Worm (Caenorhabditis elegans) whole organism, early embryonic: Measurements from ENCODE around the gene C31E10.6.
A peak's percentile ranks its signal among the peaks of the same experiment; 100 is the strongest.

ENCODE experiments used
- B0310.2 ChIP-seq: sonication (generic microtip); optimal IDR thresholded peaks from 2 replicates; lab custom pipeline; 2016; ENCODE audit warnings: mild to moderate bottlenecking, missing genetic modification characterization, missing compliant biosample characterization
- F13C5.2 ChIP-seq: sonication (generic microtip); optimal IDR thresholded peaks from 2 replicates; lab custom pipeline; 2017; ENCODE audit warnings: mild to moderate bottlenecking, missing genetic modification characterization, inconsistent platforms, missing compliant biosample characterization
- aly-1 ChIP-seq: sonication (generic microtip); optimal IDR thresholded peaks from 2 replicates; lab custom pipeline; 2016; ENCODE audit warnings: missing genetic modification characterization, missing compliant biosample characterization
- ama-1 ChIP-seq: fragments of 150-350 bp; optimal IDR thresholded peaks from 2 replicates; lab custom pipeline; 2014
- ceh-13 ChIP-seq: fragments of 200-800 bp; sonication (Bioruptor generic); optimal IDR thresholded peaks from 2 replicates; lab custom pipeline; 2018; ENCODE audit warnings: mild to moderate bottlenecking, missing genetic modification characterization, missing compliant biosample characterization
- ceh-36 ChIP-seq: sonication (generic microtip); optimal IDR thresholded peaks from 2 replicates; lab custom pipeline; 2016; ENCODE audit warnings: missing genetic modification characterization, inconsistent platforms, missing compliant biosample characterization
- ets-7 ChIP-seq: sonication (generic microtip); optimal IDR thresholded peaks from 2 replicates; lab custom pipeline; 2016; ENCODE audit warnings: missing genotype, missing genetic modification characterization, missing compliant biosample characterization
- flt-1 ChIP-seq: fragments of 200-800 bp; sonication (Bioruptor generic); IDR thresholded peaks from 2 replicates; pipeline ENCODE4 v1.3.6; 2022; ENCODE audit warnings: missing genetic modification characterization, missing compliant biosample characterization
- hmbx-1 ChIP-seq: sonication (generic microtip); optimal IDR thresholded peaks from 2 replicates; lab custom pipeline; 2016; ENCODE audit warnings: mild to moderate bottlenecking, missing genetic modification characterization, missing compliant biosample characterization
- hmg-4 ChIP-seq: fragments of 200-800 bp; sonication (Bioruptor generic); optimal IDR thresholded peaks from 2 replicates; lab custom pipeline; 2018; ENCODE audit warnings: mild to moderate bottlenecking, missing genetic modification characterization, missing compliant biosample characterization
- hnd-1 ChIP-seq: sonication (generic microtip); optimal IDR thresholded peaks from 2 replicates; lab custom pipeline; 2016; ENCODE audit warnings: missing genetic modification characterization, missing compliant biosample characterization
- pes-1 ChIP-seq: fragments of 200-800 bp; sonication (Bioruptor generic); IDR thresholded peaks from 2 replicates; pipeline ENCODE4 v1.3.6; 2022; ENCODE audit warnings: missing genetic modification reagents, missing genetic modification characterization, missing compliant biosample characterization
- scrt-1 ChIP-seq: fragments of 200-800 bp; sonication (Bioruptor generic); IDR thresholded peaks from 2 replicates; pipeline ENCODE4 v1.3.6; 2022; ENCODE audit warnings: missing genetic modification characterization, missing compliant biosample characterization
- sea-1 ChIP-seq: fragments of 200-800 bp; sonication (Bioruptor generic); conservative IDR thresholded peaks from 2 replicates; pipeline ENCODE4 v1.3.6; 2022; ENCODE audit warnings: missing genetic modification characterization, missing compliant biosample characterization
- tbx-11 ChIP-seq: fragments of 200-800 bp; sonication (Bioruptor generic); IDR thresholded peaks from 2 replicates; pipeline ENCODE4 v1.3.6; 2022; ENCODE audit warnings: missing genetic modification characterization, missing compliant biosample characterization
- tbx-37 ChIP-seq: fragments of 200-800 bp; sonication (Bioruptor generic); conservative IDR thresholded peaks from 2 replicates; pipeline ENCODE4 v1.3.6; 2022; ENCODE audit warnings: missing genetic modification reagents, missing genetic modification characterization, missing compliant biosample characterization
- tra-4 ChIP-seq: sonication (generic microtip); optimal IDR thresholded peaks from 2 replicates; lab custom pipeline; 2017; ENCODE audit warnings: missing genetic modification characterization, missing compliant biosample characterization

C31E10.6 gene

DNA sequence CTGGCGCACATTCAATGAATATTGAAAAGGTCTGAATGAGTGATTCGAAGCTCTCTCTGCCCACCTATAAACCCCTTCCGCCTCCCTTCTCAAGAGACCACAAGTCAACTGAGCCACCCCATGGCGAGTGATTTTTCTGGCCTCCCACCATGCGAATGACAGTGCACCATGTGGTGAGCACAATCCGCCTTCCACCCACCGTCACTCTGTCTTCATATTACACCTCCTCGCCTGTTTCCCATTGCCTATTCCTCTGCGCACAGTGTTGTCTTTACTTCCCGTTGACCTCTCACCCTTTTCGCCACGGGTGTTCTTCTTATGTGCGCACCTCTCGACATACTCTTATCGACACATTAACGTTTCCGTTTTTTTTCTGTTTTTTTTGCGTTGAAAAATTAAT, 30.8 kb downstream of the C31E10.6 start:
- TF ChIP-seq F13C5.2 (tag; lab: Kevin White, UChicago) = no peak
- no peak for TF ChIP-seq tbx-11 (GFP tag; lab: Robert Waterston, UW)
- no peak for TF ChIP-seq flt-1 (GFP tag; lab: Robert Waterston, UW)
- peak; percentile 58; the same call in 1 of the 2 replicates for TF ChIP-seq sea-1 (GFP tag; lab: Robert Waterston, UW)
- no peak for TF ChIP-seq scrt-1 (GFP tag; lab: Robert Waterston, UW)
- peak; percentile 29 for TF ChIP-seq ets-7
- TF ChIP-seq B0310.2 = no peak
- peak; percentile 70 for TF ChIP-seq hmg-4 (GFP tag; lab: Kevin White, UChicago)
- TF ChIP-seq ceh-36 (tag; lab: Kevin White, UChicago) = no peak
- no peak for TF ChIP-seq ama-1
- TF ChIP-seq hmbx-1 = no peak
- peak; percentile 67 for TF ChIP-seq aly-1 (tag; lab: Kevin White, UChicago)
- TF ChIP-seq pes-1 (GFP tag; lab: Robert Waterston, UW) = no peak
- TF ChIP-seq ceh-13 = no peak
- TF ChIP-seq tra-4 (tag; lab: Kevin White, UChicago) = no peak
- no peak for TF ChIP-seq hnd-1
- TF ChIP-seq tbx-37 (GFP tag; lab: Robert Waterston, UW) = no peak

ce11 chrX:14028492-14028891, 32.4 kb downstream of the C31E10.6 start:
- no peak for TF ChIP-seq tbx-11 (GFP tag; lab: Robert Waterston, UW)
- TF ChIP-seq ceh-36 (tag; lab: Kevin White, UChicago) = no peak
- TF ChIP-seq ceh-13 = no peak
- no peak for TF ChIP-seq B0310.2
- TF ChIP-seq hmg-4 (GFP tag; lab: Kevin White, UChicago) = no peak
- no peak for TF ChIP-seq tbx-37 (GFP tag; lab: Robert Waterston, UW)
- TF ChIP-seq hnd-1 = no peak
- no peak for TF ChIP-seq scrt-1 (GFP tag; lab: Robert Waterston, UW)
- TF ChIP-seq flt-1 (GFP tag; lab: Robert Waterston, UW) = no peak
- no peak for TF ChIP-seq sea-1 (GFP tag; lab: Robert Waterston, UW)
- TF ChIP-seq hmbx-1 = no peak
- TF ChIP-seq pes-1 (GFP tag; lab: Robert Waterston, UW) = no peak
- no peak for TF ChIP-seq F13C5.2 (tag; lab: Kevin White, UChicago)
- no peak for TF ChIP-seq ama-1

- TF ChIP-seq flt-1 (GFP tag; lab: Robert Waterston, UW) (no peak), hmbx-1 (no peak), tbx-11 (GFP tag; lab: Robert Waterston, UW) (no peak), B0310.2 (no peak), ceh-13 (no peak), aly-1 (tag; lab: Kevin White, UChicago) (no peak), scrt-1 (GFP tag; lab: Robert Waterston, UW) (no peak), ets-7 (no peak), ama-1 (no peak), hnd-1 (no peak)
These were observed 33.3 kb downstream of the C31E10.6 start for ce11 chrX:14029392-14029791.

DNA sequence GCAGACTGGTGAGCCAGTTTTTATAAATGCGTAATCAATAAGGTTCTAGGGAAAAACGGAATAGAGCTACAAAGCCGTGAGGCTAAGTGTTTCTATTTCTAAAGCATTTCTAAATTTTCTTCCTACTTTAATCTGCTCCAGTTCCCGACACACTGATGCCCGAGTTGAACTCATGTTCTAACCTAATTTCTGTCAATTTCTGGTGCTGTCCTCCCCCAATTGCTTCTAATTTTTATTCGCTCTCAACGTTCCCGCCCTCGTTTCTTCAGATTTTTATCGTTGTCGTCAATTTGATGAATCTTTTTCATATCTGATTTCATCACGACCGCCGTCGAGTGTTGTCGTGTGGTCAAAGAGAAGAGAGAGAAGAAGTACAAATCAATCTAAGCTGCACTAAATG, 33.7 kb downstream of the C31E10.6 start:
- TF ChIP-seq ceh-13 = no peak
- TF ChIP-seq tbx-37 (GFP tag; lab: Robert Waterston, UW) = no peak

DNA sequence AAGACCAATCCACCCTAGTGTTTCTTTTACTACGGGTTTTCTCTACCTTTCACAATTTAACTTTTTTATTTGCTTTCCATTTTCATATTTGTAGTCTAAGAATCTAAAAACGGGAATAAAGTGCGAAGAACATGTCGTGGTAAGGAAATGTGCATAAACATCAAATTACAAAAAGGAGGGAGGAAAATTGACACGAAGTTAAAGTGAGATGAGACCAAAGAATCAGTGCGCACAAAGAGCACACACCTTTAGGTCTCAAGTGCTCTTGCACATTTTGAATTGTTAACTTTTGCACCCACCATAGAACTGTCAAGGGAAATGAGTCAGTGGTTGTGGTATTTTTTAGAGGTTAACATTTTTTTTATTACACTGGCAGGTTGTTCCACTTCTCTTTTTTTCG, 34.4 kb downstream of the C31E10.6 start:
- TF ChIP-seq ceh-13 = no peak
- no peak for TF ChIP-seq ama-1
- no peak for TF ChIP-seq ets-7
- TF ChIP-seq scrt-1 (GFP tag; lab: Robert Waterston, UW) = no peak
- TF ChIP-seq F13C5.2 (tag; lab: Kevin White, UChicago) = no peak
- no peak for TF ChIP-seq tbx-11 (GFP tag; lab: Robert Waterston, UW)

DNA sequence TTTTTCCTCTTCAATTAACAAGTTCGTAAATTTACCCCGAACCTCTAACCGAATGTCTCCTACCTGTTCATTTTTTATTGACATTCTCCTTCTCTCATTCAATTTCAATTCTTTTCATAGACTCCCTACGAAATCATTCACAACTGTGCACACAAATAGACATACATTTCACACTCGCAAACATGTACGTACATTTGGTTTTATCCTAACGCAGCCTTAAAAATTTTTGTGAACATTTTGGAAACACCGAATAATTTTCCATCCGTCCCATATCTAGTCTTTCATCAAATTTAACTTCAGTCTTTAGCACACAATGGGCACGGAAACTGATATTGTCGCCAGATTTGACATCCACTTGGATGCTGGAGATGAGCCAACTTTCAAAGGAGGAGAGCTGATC, 37.4 kb downstream of the C31E10.6 start, which contains the start of gene arrd-25:
Gene arrd-25, plus strand, starts transcription at position 301 of the 400 bp plus-strand sequence.
- TF ChIP-seq F13C5.2 (tag; lab: Kevin White, UChicago) = no peak
- no peak for TF ChIP-seq ceh-36 (tag; lab: Kevin White, UChicago)
- no peak for TF ChIP-seq B0310.2
- TF ChIP-seq sea-1 (GFP tag; lab: Robert Waterston, UW) = no peak
- no peak for TF ChIP-seq tra-4 (tag; lab: Kevin White, UChicago)
- TF ChIP-seq hnd-1 = no peak
- no peak for TF ChIP-seq aly-1 (tag; lab: Kevin White, UChicago)
- no peak for TF ChIP-seq ets-7
- TF ChIP-seq tbx-11 (GFP tag; lab: Robert Waterston, UW) = no peak
- no peak for TF ChIP-seq flt-1 (GFP tag; lab: Robert Waterston, UW)
- TF ChIP-seq hmg-4 (GFP tag; lab: Kevin White, UChicago) = no peak
- TF ChIP-seq pes-1 (GFP tag; lab: Robert Waterston, UW) = no peak
- TF ChIP-seq scrt-1 (GFP tag; lab: Robert Waterston, UW) = no peak
- TF ChIP-seq ama-1 = no peak
- no peak for TF ChIP-seq hmbx-1

- no peak for TF ChIP-seq aly-1 (tag; lab: Kevin White, UChicago)
- TF ChIP-seq flt-1 (GFP tag; lab: Robert Waterston, UW) = no peak
- TF ChIP-seq B0310.2 = no peak
- TF ChIP-seq ets-7 = no peak
- no peak for TF ChIP-seq hmg-4 (GFP tag; lab: Kevin White, UChicago)
- no peak for TF ChIP-seq tra-4 (tag; lab: Kevin White, UChicago)
These were observed 43.2 kb downstream of the C31E10.6 start for ce11 chrX:14039293-14039692.

DNA sequence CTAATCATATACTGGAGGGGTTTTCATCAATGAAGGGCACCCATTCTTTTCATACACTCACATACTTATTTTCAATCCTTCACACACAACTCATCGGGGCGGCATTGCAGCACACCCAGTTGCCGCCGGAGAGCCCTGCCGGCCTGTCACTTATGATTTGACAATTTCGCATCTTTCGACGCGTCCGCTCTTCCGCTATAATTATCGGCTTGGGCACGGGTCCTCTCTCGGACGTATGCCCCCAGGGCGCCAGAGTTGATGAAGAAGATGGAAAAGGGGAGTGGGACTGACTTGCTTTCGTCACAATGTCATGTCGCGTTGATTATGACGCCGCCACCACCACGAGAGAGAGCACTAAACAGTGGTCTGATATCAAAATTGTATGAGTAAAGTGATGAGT, 48.2 kb downstream of the C31E10.6 start:
- TF ChIP-seq ama-1 (no peak), tra-4 (tag; lab: Kevin White, UChicago) (no peak), hnd-1 (no peak), tbx-11 (GFP tag; lab: Robert Waterston, UW) (no peak), B0310.2 (no peak), aly-1 (tag; lab: Kevin White, UChicago) (no peak), F13C5.2 (tag; lab: Kevin White, UChicago) (no peak)
